Fruit fly (Drosophila melanogaster) whole organism, embryonic: Measurements from ENCODE around the gene CG6441.

ENCODE experiments used
- ATbp ChIP-seq: fragments of 200-800 bp; sonication (Bioruptor generic); optimal IDR thresholded peaks from 2 replicates; lab custom pipeline; 2017; ENCODE audit warnings: missing biosample characterization, mild to moderate bottlenecking, missing genetic modification characterization, missing genetic modification reagents
- Abd-B ChIP-seq: fragments of 200-800 bp; sonication (Bioruptor generic); optimal IDR thresholded peaks from 2 replicates; lab custom pipeline; 2018; ENCODE audit warnings: missing biosample characterization, mild to moderate bottlenecking, missing genetic modification characterization, moderate library complexity
- Antp ChIP-seq: fragments of 200-800 bp; sonication (Bioruptor generic); optimal IDR thresholded peaks from 3 replicates; lab custom pipeline; 2016; ENCODE audit warnings: missing biosample characterization, missing genetic modification characterization
- CG10267 ChIP-seq: fragments of 200-800 bp; sonication (Bioruptor generic); optimal IDR thresholded peaks from 2 replicates; lab custom pipeline; 2018; ENCODE audit warnings: missing biosample characterization, mild to moderate bottlenecking, missing genetic modification characterization, moderate library complexity
- CG10959 ChIP-seq: fragments of 200-800 bp; sonication (Bioruptor generic); IDR thresholded peaks from 2 replicates; pipeline ENCODE4 v1.3.6; 2022; ENCODE audit warnings: missing biosample characterization, missing genetic modification characterization
- CG11398 ChIP-seq: fragments of 200-800 bp; sonication (Bioruptor generic); optimal IDR thresholded peaks from 2 replicates; lab custom pipeline; 2016; ENCODE audit warnings: missing biosample characterization, missing genetic modification characterization
- CG13424 ChIP-seq: fragments of 200-800 bp; sonication (Bioruptor generic); optimal IDR thresholded peaks from 2 replicates; lab custom pipeline; 2019; ENCODE audit warnings: missing biosample characterization, mild to moderate bottlenecking, missing genetic modification characterization, moderate library complexity
- CG14014 ChIP-seq: fragments of 200-800 bp; sonication (Bioruptor generic); IDR thresholded peaks from 2 replicates; pipeline ENCODE4 v1.3.6; 2022; ENCODE audit warnings: missing biosample characterization, missing genetic modification characterization
- CG15601 ChIP-seq: fragments of 200-800 bp; sonication (Bioruptor generic); optimal IDR thresholded peaks from 3 replicates; lab custom pipeline; 2019; ENCODE audit warnings: missing biosample characterization, mild to moderate bottlenecking, missing genetic modification characterization, moderate library complexity
- CG15696 ChIP-seq: fragments of 200-800 bp; sonication (Bioruptor generic); optimal IDR thresholded peaks from 2 replicates; lab custom pipeline; 2019; ENCODE audit warnings: missing biosample characterization, mild to moderate bottlenecking, missing genetic modification characterization, moderate library complexity
- CG2116 ChIP-seq: fragments of 200-800 bp; sonication (Bioruptor generic); optimal IDR thresholded peaks from 3 replicates; lab custom pipeline; 2018; ENCODE audit warnings: missing biosample characterization, mild to moderate bottlenecking, missing genetic modification characterization
- CG2712 ChIP-seq: fragments of 200-800 bp; optimal IDR thresholded peaks from 3 replicates; lab custom pipeline; 2019; ENCODE audit warnings: missing biosample characterization, mild to moderate bottlenecking, missing genetic modification characterization, moderate library complexity
- CG3281 ChIP-seq: fragments of 200-800 bp; sonication (Bioruptor generic); optimal IDR thresholded peaks from 3 replicates; lab custom pipeline; 2017; ENCODE audit warnings: missing biosample characterization, mild to moderate bottlenecking, missing genetic modification characterization
- CG33557 ChIP-seq: fragments of 200-800 bp; sonication (Bioruptor generic); optimal IDR thresholded peaks from 2 replicates; lab custom pipeline; 2019; ENCODE audit warnings: missing biosample characterization, mild to moderate bottlenecking, missing genetic modification characterization, moderate library complexity
- CG42726 ChIP-seq: fragments of 200-800 bp; sonication (Bioruptor generic); IDR thresholded peaks from 2 replicates; pipeline ENCODE4 v1.3.6; 2022; ENCODE audit warnings: missing biosample characterization, missing genetic modification characterization; ENCODE audit not compliant: partially characterized antibody
- CG4360 ChIP-seq: fragments of 200-800 bp; sonication (Bioruptor generic); IDR thresholded peaks from 2 replicates; pipeline ENCODE4 v1.3.6; 2022; ENCODE audit warnings: missing biosample characterization, missing genetic modification characterization
- CG4820 ChIP-seq: fragments of 200-800 bp; sonication (Bioruptor generic); optimal IDR thresholded peaks from 3 replicates; lab custom pipeline; 2016; ENCODE audit warnings: missing biosample characterization, missing genetic modification characterization
- CG6854 ChIP-seq: fragments of 200-800 bp; sonication (Bioruptor generic); optimal IDR thresholded peaks from 3 replicates; lab custom pipeline; 2017; ENCODE audit warnings: missing biosample characterization, mild to moderate bottlenecking, missing genetic modification characterization
- D19A ChIP-seq: fragments of 200-800 bp; optimal IDR thresholded peaks from 3 replicates; lab custom pipeline; 2019; ENCODE audit warnings: missing biosample characterization, mild to moderate bottlenecking, missing genetic modification characterization, moderate library complexity
- Dip3 ChIP-seq: fragments of 200-800 bp; sonication (Bioruptor generic); optimal IDR thresholded peaks from 3 replicates; lab custom pipeline; 2016; ENCODE audit warnings: missing biosample characterization, missing genetic modification characterization
- H2.0 ChIP-seq: fragments of 200-800 bp; sonication (Bioruptor generic); IDR thresholded peaks from 2 replicates; pipeline ENCODE4 v1.3.6; 2022; ENCODE audit warnings: missing biosample characterization, missing genetic modification characterization
- HLH4C ChIP-seq: fragments of 200-800 bp; sonication (Bioruptor generic); IDR thresholded peaks from 3 replicates; pipeline ENCODE4 v1.3.6; 2022; ENCODE audit warnings: missing biosample characterization, missing genetic modification characterization; ENCODE audit not compliant: partially characterized antibody
- Hr3 ChIP-seq: fragments of 200-800 bp; sonication (Bioruptor generic); optimal IDR thresholded peaks from 3 replicates; lab custom pipeline; 2016; ENCODE audit warnings: missing biosample characterization, missing genetic modification characterization
- Lpt ChIP-seq: fragments of >200 bp; optimal IDR thresholded peaks from 2 replicates; lab custom pipeline; 2018; ENCODE audit warnings: missing biosample characterization, missing genetic modification characterization
- NC2α ChIP-seq: fragments of 200-800 bp; sonication (Bioruptor generic); optimal IDR thresholded peaks from 2 replicates; lab custom pipeline; 2016; ENCODE audit warnings: missing biosample characterization, missing genetic modification characterization
- NC2β ChIP-seq: fragments of 200-800 bp; sonication (Bioruptor generic); optimal IDR thresholded peaks from 2 replicates; lab custom pipeline; 2016; ENCODE audit warnings: missing biosample characterization, missing genetic modification characterization
- Nf-YB ChIP-seq: fragments of 200-800 bp; sonication (Bioruptor generic); optimal IDR thresholded peaks from 3 replicates; lab custom pipeline; 2019; ENCODE audit warnings: missing biosample characterization, mild to moderate bottlenecking, missing genetic modification characterization, moderate library complexity
- Oli ChIP-seq: fragments of 200-800 bp; sonication (Bioruptor generic); optimal IDR thresholded peaks from 2 replicates; lab custom pipeline; 2018; ENCODE audit warnings: missing biosample characterization, mild to moderate bottlenecking, missing genetic modification characterization, moderate library complexity
- PHDP ChIP-seq: fragments of 200-800 bp; sonication (Bioruptor generic); optimal IDR thresholded peaks from 3 replicates; lab custom pipeline; 2018; ENCODE audit warnings: missing biosample characterization, mild to moderate bottlenecking, missing genetic modification characterization, moderate library complexity
- Side ChIP-seq: fragments of 200-800 bp; sonication (Bioruptor generic); optimal IDR thresholded peaks from 2 replicates; lab custom pipeline; 2016; ENCODE audit warnings: missing biosample characterization, missing genetic modification characterization
- Sry-δ ChIP-seq: fragments of 200-800 bp; sonication (Bioruptor generic); optimal IDR thresholded peaks from 2 replicates; lab custom pipeline; 2016; ENCODE audit warnings: missing biosample characterization, missing genetic modification characterization
- ato ChIP-seq: fragments of 200-800 bp; sonication (Bioruptor generic); IDR thresholded peaks from 2 replicates; pipeline ENCODE4 v1.3.6; 2022; ENCODE audit warnings: missing biosample characterization, missing genetic modification characterization; ENCODE audit not compliant: partially characterized antibody
- cato ChIP-seq: fragments of 200-800 bp; sonication (Bioruptor generic); optimal IDR thresholded peaks from 2 replicates; lab custom pipeline; 2016; ENCODE audit warnings: missing biosample characterization, missing genetic modification characterization, borderline replicate concordance
- gcm ChIP-seq: fragments of 200-800 bp; sonication (Bioruptor generic); optimal IDR thresholded peaks from 2 replicates; lab custom pipeline; 2019; ENCODE audit warnings: missing biosample characterization, mild to moderate bottlenecking, missing genetic modification characterization, moderate library complexity
- gfzf ChIP-seq: fragments of 200-800 bp; sonication (Bioruptor generic); optimal IDR thresholded peaks from 2 replicates; lab custom pipeline; 2016; ENCODE audit warnings: missing biosample characterization, mild to moderate bottlenecking, missing genetic modification characterization, moderate library complexity
- grn ChIP-seq: fragments of 200-800 bp; sonication (Bioruptor generic); optimal IDR thresholded peaks from 3 replicates; lab custom pipeline; 2017; ENCODE audit warnings: missing biosample characterization, missing genetic modification characterization
- ham ChIP-seq: fragments of 200-800 bp; sonication (Bioruptor generic); IDR thresholded peaks from 2 replicates; pipeline ENCODE4 v1.3.6; 2022; ENCODE audit warnings: missing biosample characterization, missing genetic modification characterization
- hkb ChIP-seq, 2 experiments: fragments of 200-800 bp in 1 of 2; fragments of >200 bp in 1 of 2; sonication (Bioruptor generic) in 1 of 2; IDR thresholded peaks in 1 of 2; optimal IDR thresholded peaks in 1 of 2; 2 replicates each; pipeline versions ENCODE4 v1.3.6 to Lab custom; 2017 to 2022; ENCODE audit warnings: missing biosample characterization in 1 of 2, missing genetic modification characterization in 1 of 2
- lmd ChIP-seq: fragments of 200-800 bp; sonication (Bioruptor generic); IDR thresholded peaks from 2 replicates; pipeline ENCODE4 v1.3.6; 2022; ENCODE audit warnings: missing biosample characterization, missing genetic modification characterization
- mirr ChIP-seq: fragments of 200-800 bp; sonication (Bioruptor generic); optimal IDR thresholded peaks from 3 replicates; lab custom pipeline; 2018; ENCODE audit warnings: missing biosample characterization, mild to moderate bottlenecking, missing genetic modification characterization
- nerfin-2 ChIP-seq: fragments of 200-800 bp; sonication (Bioruptor generic); IDR thresholded peaks from 2 replicates; pipeline ENCODE4 v1.3.6; 2022; ENCODE audit warnings: missing biosample characterization, missing genetic modification characterization; ENCODE audit not compliant: partially characterized antibody
- onecut ChIP-seq: fragments of 200-800 bp; sonication (Bioruptor generic); IDR thresholded peaks from 2 replicates; pipeline ENCODE4 v1.3.6; 2022; ENCODE audit warnings: missing biosample characterization, missing genetic modification characterization
- prd ChIP-seq, 3 experiments: fragments of >200 bp in 2 of 3; fragments of 200-800 bp in 1 of 3; sonication (Bioruptor generic) in 1 of 3; optimal IDR thresholded peaks in 2 of 3; IDR thresholded peaks in 1 of 3; 2 replicates in 2 of 3; 3 replicates in 1 of 3; pipeline versions ENCODE4 v1.3.6 to Lab custom; 2017 to 2022; ENCODE audit warnings: missing biosample characterization in 1 of 3, missing genetic modification characterization in 1 of 3
- pzg ChIP-seq: fragments of 200-800 bp; sonication (Bioruptor generic); optimal IDR thresholded peaks from 3 replicates; lab custom pipeline; 2018; ENCODE audit warnings: missing biosample characterization, mild to moderate bottlenecking, missing genetic modification characterization, moderate library complexity
- row ChIP-seq: fragments of 200-800 bp; sonication (Bioruptor generic); IDR thresholded peaks from 3 replicates; pipeline ENCODE4 v1.3.6; 2022; ENCODE audit warnings: missing biosample characterization, missing genetic modification characterization
- scrt ChIP-seq: fragments of 200-800 bp; sonication (Bioruptor generic); optimal IDR thresholded peaks from 2 replicates; lab custom pipeline; 2018; ENCODE audit warnings: missing biosample characterization, mild to moderate bottlenecking, missing genetic modification characterization, moderate library complexity
- tio ChIP-seq: fragments of 200-800 bp; sonication (Bioruptor generic); optimal IDR thresholded peaks from 2 replicates; lab custom pipeline; 2017; ENCODE audit warnings: missing biosample characterization, missing genetic modification characterization, inconsistent platforms
- vnd ChIP-seq: fragments of 200-800 bp; sonication (Bioruptor generic); IDR thresholded peaks from 3 replicates; pipeline ENCODE4 v1.3.6; 2022; ENCODE audit warnings: missing biosample characterization, missing genetic modification characterization; ENCODE audit not compliant: partially characterized antibody

The CG6441 gene

dm6 chr2L:7495987-7496503, 21.5 kb downstream of the CG6441 start, which contains the start of gene Ziz (continued):
- TF ChIP-seq NC2α (GFP tag; lab: Kevin White, UChicago) (no peak), CG15696 (tag; lab: Kevin White, UChicago) (no peak), CG11398 (GFP tag; lab: Kevin White, UChicago) (peak; percentile 27), onecut (GFP tag; lab: Robert Waterston, UW) (peak; percentile 34; the same call in 1 of the 2 replicates), gfzf (peak; percentile 100), CG3281 (GFP tag; lab: Kevin White, UChicago) (peak; percentile 51), Nf-YB (peak; percentile 3), CG42726 (GFP tag; lab: Robert Waterston, UW) (peak; percentile 63; the same call in 1 of the 2 replicates), CG10959 (0 out of 2 replicates have a peak, but pooled peaks have one; percentile 8), Oli (no peak), CG10267 (tag; lab: Kevin White, UChicago) (peak; percentile 76), Dip3 (GFP tag; lab: Kevin White, UChicago) (no peak), cato (no peak), PHDP (peak; percentile 42), prd (optimal IDR thresholded peaks at IDR 0.05; lab: Kevin White, UChicago) (no peak), prd (GFP tag; IDR thresholded peaks at IDR 0.05; lab: Robert Waterston, UW) (no peak), tio (no peak), gcm (GFP tag; lab: Kevin White, UChicago) (peak; percentile 4), CG4360 (GFP tag; lab: Robert Waterston, UW) (no peak), CG33557 (GFP tag; lab: Kevin White, UChicago) (no peak), pzg (GFP tag; lab: Kevin White, UChicago) (peak; percentile 99), HLH4C (GFP tag; lab: Robert Waterston, UW) (peak; percentile 50; the same call in 1 of the 3 replicates), CG14014 (peak; percentile 58; the same call in 1 of the 2 replicates), CG6854 (peak; percentile 58), row (GFP tag; lab: Robert Waterston, UW) (peak; percentile 28; the same call in 1 of the 3 replicates), mirr (GFP tag; lab: Kevin White, UChicago) (peak; percentile 70), nerfin-2 (GFP tag; lab: Robert Waterston, UW) (no peak), ato (GFP tag; lab: Robert Waterston, UW) (peak; percentile 58; the same call in 1 of the 2 replicates), Abd-B (peak; percentile 54), Sry-δ (peak; percentile 47), scrt (peak; percentile 46), CG2712 (peak; percentile 62), hkb (optimal IDR thresholded peaks at IDR 0.05; lab: Kevin White, UChicago) (no peak), hkb (GFP tag; IDR thresholded peaks at IDR 0.05; lab: Robert Waterston, UW) (no peak; the same call in 1 of the 2 replicates), CG15601 (tag; lab: Kevin White, UChicago) (peak; percentile 51), grn (GFP tag; lab: Kevin White, UChicago) (peak; percentile 41), lmd (GFP tag; lab: Robert Waterston, UW) (peak; percentile 13; the same call in 1 of the 2 replicates), Side (no peak), NC2β (GFP tag; lab: Kevin White, UChicago) (peak; percentile 30), D19A (tag; lab: Kevin White, UChicago) (peak; percentile 32), Antp (GFP tag; lab: Kevin White, UChicago) (peak; percentile 2), CG2116 (GFP tag; lab: Kevin White, UChicago) (peak; percentile 28), Hr3 (no peak), H2.0 (GFP tag; lab: Robert Waterston, UW) (no peak), ATbp (GFP tag; lab: Kevin White, UChicago) (no peak), Lpt (no peak), ham (GFP tag; lab: Robert Waterston, UW) (no peak), CG13424 (tag; lab: Kevin White, UChicago) (peak; percentile 17), CG4820 (GFP tag; lab: Kevin White, UChicago) (no peak), vnd (GFP tag; lab: Robert Waterston, UW) (no peak)
